Worm (Caenorhabditis elegans): ENCODE measurements around the gene pqn-16.

pqn-16 gene

DNA sequence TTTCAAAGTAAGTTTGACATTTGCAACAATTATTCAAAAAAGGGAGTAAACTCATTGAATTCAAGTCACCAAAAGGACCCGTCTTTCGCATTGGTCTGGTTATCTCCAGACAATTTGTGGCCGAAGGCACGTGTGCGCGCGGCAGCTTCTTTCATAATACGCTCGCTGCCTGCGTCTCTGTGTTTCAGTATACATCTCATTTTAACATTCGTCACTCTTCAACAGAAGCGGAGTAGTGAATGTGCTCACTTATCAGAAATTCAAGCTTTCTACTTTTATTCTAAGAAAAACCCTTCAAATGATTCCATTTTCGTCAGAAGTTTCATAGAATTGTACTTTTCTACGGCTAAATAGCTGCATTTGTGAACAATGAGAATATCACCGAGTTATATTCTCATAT, 45.3 kb upstream of the pqn-16 start:
- TF ChIP-seq aly-2 (tag; optimal IDR thresholded peaks at IDR 0.05) (no peak), hmg-11 (tag; optimal IDR thresholded peaks at IDR 0.05) (no peak), nhr-28 (tag; optimal IDR thresholded peaks at IDR 0.05) (no peak), egl-27 (tag; optimal IDR thresholded peaks at IDR 0.05) (no peak), lsy-12 (tag; optimal IDR thresholded peaks at IDR 0.05) (no peak), nhr-237 (tag; optimal IDR thresholded peaks at IDR 0.05) (no peak), ZK546.5 (tag; optimal IDR thresholded peaks at IDR 0.05) (no peak), zag-1 (tag; optimal IDR thresholded peaks at IDR 0.05) (no peak), ztf-4 (tag; optimal IDR thresholded peaks at IDR 0.05) (no peak), R02D3.7 (tag; optimal IDR thresholded peaks at IDR 0.05) (no peak), elt-2 (tag; optimal IDR thresholded peaks at IDR 0.05) (peak; percentile 2), lin-15B (tag; optimal IDR thresholded peaks at IDR 0.05) (peak; percentile 16), ztf-11 (tag; optimal IDR thresholded peaks at IDR 0.05) (no peak), snpc-4 (tag; optimal IDR thresholded peaks at IDR 0.05) (peak; percentile 41), nfya-1 (tag; optimal IDR thresholded peaks at IDR 0.05; ENCODE audit: insufficient read depth) (peak; percentile 73), sea-2 (GFP tag; optimal IDR thresholded peaks at IDR 0.05) (no peak), nhr-25 (tag; optimal IDR thresholded peaks at IDR 0.05) (no peak), lin-39 (tag; optimal IDR thresholded peaks at IDR 0.05) (peak; percentile 36), nhr-11 (tag; optimal IDR thresholded peaks at IDR 0.05) (peak; percentile 82), elt-3 (tag; optimal IDR thresholded peaks at IDR 0.05) (no peak), mdl-1 (tag; optimal IDR thresholded peaks at IDR 0.05) (peak; percentile 81), pha-4 (tag; optimal IDR thresholded peaks at IDR 0.05) (no peak), fkh-10 (GFP tag; optimal IDR thresholded peaks at IDR 0.05) (peak; percentile 69)

DNA sequence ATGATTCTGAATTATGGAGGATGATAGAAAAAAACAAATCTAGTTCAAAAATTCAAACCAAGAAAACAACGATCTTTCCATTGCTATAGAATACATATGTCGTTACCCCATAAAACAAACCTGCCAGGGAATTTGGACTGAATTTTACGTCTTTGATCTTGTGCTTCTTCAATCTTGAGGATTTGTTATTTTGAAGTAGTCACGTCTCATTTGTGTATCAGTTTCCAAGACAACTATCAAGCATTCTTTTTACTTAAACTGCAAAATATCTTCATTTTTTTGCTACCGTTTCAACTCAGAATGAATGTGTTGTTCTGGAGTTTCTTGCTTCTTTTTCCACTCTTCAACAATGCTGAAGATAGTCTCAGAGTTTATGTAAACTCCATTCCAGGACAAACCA, 43.1 kb upstream of the pqn-16 start, which contains the start of gene F21C10.19:
F21C10.19 (plus strand) TSS at position 301 of the 400 bp plus-strand sequence.
- TF ChIP-seq daf-12 (tag; optimal IDR thresholded peaks at IDR 0.05) (no peak), eor-1 (tag; optimal IDR thresholded peaks at IDR 0.05) (no peak), lsy-12 (tag; optimal IDR thresholded peaks at IDR 0.05) (no peak), pqm-1 (tag; optimal IDR thresholded peaks at IDR 0.05) (no peak), lin-15B (tag; optimal IDR thresholded peaks at IDR 0.05) (no peak), zag-1 (tag; optimal IDR thresholded peaks at IDR 0.05) (no peak), nhr-28 (tag; optimal IDR thresholded peaks at IDR 0.05) (no peak), unc-39 (tag; optimal IDR thresholded peaks at IDR 0.05) (no peak), aly-2 (tag; optimal IDR thresholded peaks at IDR 0.05) (no peak), elt-2 (tag; optimal IDR thresholded peaks at IDR 0.05) (no peak), ama-1 (optimal IDR thresholded peaks at IDR 0.05) (no peak), ztf-11 (tag; optimal IDR thresholded peaks at IDR 0.05) (no peak), snpc-4 (tag; optimal IDR thresholded peaks at IDR 0.05) (no peak), fos-1 (tag; optimal IDR thresholded peaks at IDR 0.05) (no peak), egl-27 (tag; optimal IDR thresholded peaks at IDR 0.05) (no peak), pha-4 (tag; optimal IDR thresholded peaks at IDR 0.05) (no peak)

DNA sequence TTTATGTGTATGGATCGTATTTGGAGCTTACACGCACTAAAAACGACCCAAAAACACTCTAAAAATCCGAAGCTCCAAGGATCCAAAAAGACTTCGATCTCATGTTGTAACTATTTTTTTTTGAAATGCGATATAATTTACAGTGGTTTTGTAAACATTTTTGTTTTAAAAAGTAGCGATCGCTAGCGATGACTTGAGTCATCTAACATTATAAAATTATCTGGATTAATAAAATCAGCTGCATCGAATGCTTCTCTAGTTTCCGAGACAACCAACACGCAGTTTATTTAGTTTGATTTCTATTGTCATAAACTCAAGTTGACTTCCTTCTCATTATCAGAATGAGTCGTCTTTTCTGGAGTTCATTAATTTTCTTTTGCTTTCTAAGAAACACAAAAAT, 41.8 kb upstream of the pqn-16 start, which contains the start of gene F21C10.1:
F21C10.1 (plus strand) TSS at position 301 of the 400 bp plus-strand sequence.
- TF ChIP-seq nhr-28 (tag; optimal IDR thresholded peaks at IDR 0.05) (no peak), elt-3 (tag; optimal IDR thresholded peaks at IDR 0.05) (no peak), ceh-9 (tag; optimal IDR thresholded peaks at IDR 0.05) (no peak), zag-1 (tag; optimal IDR thresholded peaks at IDR 0.05) (no peak), ceh-82 (tag; optimal IDR thresholded peaks at IDR 0.05) (no peak), egl-27 (tag; optimal IDR thresholded peaks at IDR 0.05) (no peak), unc-62 (GFP tag; optimal IDR thresholded peaks at IDR 0.05) (no peak), ztf-4 (tag; optimal IDR thresholded peaks at IDR 0.05) (no peak), eor-1 (tag; optimal IDR thresholded peaks at IDR 0.05) (no peak), aly-2 (tag; optimal IDR thresholded peaks at IDR 0.05) (no peak), jun-1 (tag; optimal IDR thresholded peaks at IDR 0.05) (no peak), nhr-12 (tag; optimal IDR thresholded peaks at IDR 0.05) (no peak)

DNA sequence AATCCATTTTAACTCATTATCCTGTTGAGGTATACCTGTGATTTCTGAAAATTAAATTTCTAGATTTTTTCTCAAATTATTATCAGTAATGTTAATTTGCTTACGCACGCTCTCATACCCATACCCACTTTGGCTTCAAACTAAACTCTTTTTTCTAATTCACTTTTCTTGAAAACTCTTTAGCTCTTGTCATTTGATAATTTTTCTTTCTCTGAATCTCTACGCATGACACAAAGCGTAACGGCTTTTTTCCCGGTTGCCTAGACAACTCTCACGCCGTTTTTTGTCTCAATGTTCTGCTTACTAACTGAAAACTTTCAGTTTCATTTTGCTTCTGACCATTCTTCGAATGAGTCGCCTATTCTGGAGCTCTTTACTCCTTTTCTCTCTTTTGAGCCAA, 39.9 kb upstream of the pqn-16 start, which contains the start of gene B0222.1:
B0222.1 (plus strand) TSS at position 306 of the 400 bp plus-strand sequence.
- TF ChIP-seq nhr-76 (tag; optimal IDR thresholded peaks at IDR 0.05) (no peak), nhr-11 (tag; optimal IDR thresholded peaks at IDR 0.05) (peak; percentile 3), daf-12 (tag; optimal IDR thresholded peaks at IDR 0.05) (no peak)

DNA sequence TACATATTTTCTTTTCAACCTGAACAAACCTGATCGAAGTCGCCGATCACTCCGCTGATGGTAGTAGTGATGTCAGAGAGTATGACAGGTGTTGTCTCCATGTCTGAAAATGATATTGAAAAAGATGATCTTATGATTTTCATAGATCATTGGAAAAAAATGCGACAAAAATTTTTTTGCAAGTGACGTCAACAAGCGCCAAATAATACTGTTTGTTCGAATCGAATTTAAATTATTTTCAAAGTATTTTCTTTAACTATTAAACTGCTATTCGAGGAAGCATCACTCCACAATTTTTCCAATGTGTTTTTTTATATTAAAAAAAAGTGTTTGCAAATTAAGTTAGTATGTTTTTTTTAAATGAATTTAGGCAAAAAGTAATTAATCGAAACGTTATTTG, 36.3 kb upstream of the pqn-16 start, which contains the start of gene pitr-2:
pitr-2 (minus strand) TSS at position 101 of the 400 bp plus-strand sequence.
- TF ChIP-seq unc-62 (GFP tag; optimal IDR thresholded peaks at IDR 0.05) (no peak), pha-4 (tag; optimal IDR thresholded peaks at IDR 0.05) (no peak), nhr-28 (tag; optimal IDR thresholded peaks at IDR 0.05) (no peak), ama-1 (optimal IDR thresholded peaks at IDR 0.05) (no peak), nhr-23 (tag; optimal IDR thresholded peaks at IDR 0.05) (no peak), elt-3 (tag; optimal IDR thresholded peaks at IDR 0.05) (no peak), nhr-237 (tag; optimal IDR thresholded peaks at IDR 0.05) (no peak), tbx-2 (tag; optimal IDR thresholded peaks at IDR 0.05) (no peak), ZK546.5 (tag; optimal IDR thresholded peaks at IDR 0.05) (no peak), ztf-11 (tag; optimal IDR thresholded peaks at IDR 0.05) (no peak), fos-1 (tag; optimal IDR thresholded peaks at IDR 0.05) (no peak), R02D3.7 (tag; optimal IDR thresholded peaks at IDR 0.05) (no peak), unc-39 (tag; optimal IDR thresholded peaks at IDR 0.05) (no peak), egl-27 (tag; optimal IDR thresholded peaks at IDR 0.05) (no peak), sea-2 (GFP tag; optimal IDR thresholded peaks at IDR 0.05) (no peak), ceh-82 (tag; optimal IDR thresholded peaks at IDR 0.05) (no peak), lin-39 (tag; optimal IDR thresholded peaks at IDR 0.05) (no peak), zag-1 (tag; optimal IDR thresholded peaks at IDR 0.05) (no peak), jun-1 (tag; optimal IDR thresholded peaks at IDR 0.05) (no peak)

Measured in whole organism, L3 larva.